Fruit fly (Drosophila melanogaster): ENCODE measurements around the gene Vha26.

Vha26 gene

DNA sequence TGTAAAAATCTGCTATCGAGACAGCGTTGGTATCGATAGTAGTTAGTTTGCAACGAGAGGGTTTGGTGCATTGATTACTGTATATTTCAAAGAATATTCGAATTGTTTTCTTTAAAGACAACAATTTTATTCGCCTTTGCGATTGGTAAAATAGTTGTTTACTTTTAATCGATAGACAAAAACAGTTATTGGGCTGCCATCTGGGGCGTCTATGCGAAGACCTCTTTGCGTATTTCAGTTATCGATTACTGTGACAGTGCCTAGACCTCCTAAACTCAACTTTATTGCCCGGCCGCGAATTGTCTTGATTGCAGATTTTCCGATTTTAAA is 21.5 kb downstream of the Vha26 start, which contains the start of gene Atu (continued):
- TF ChIP-seq crol (GFP tag; IDR thresholded peaks at IDR 0.05) (no peak), CG34376 (GFP tag; optimal IDR thresholded peaks at IDR 0.05) (no peak), CG13624 (GFP tag; optimal IDR thresholded peaks at IDR 0.05) (no peak), da (GFP tag; optimal IDR thresholded peaks at IDR 0.05) (no peak), sug (tag; optimal IDR thresholded peaks at IDR 0.05) (peak; percentile 64), Aef1 (GFP tag; IDR thresholded peaks at IDR 0.05) (no peak), phol (tag; optimal IDR thresholded peaks at IDR 0.05) (peak; percentile 66), CG6654 (GFP tag; optimal IDR thresholded peaks at IDR 0.05) (no peak), Oaz (GFP tag; IDR thresholded peaks at IDR 0.05) (no peak), Vsx1 (GFP tag; optimal IDR thresholded peaks at IDR 0.05) (no peak), H2.0 (GFP tag; IDR thresholded peaks at IDR 0.05) (no peak), CG4820 (GFP tag; optimal IDR thresholded peaks at IDR 0.05) (peak; percentile 61), danr (GFP tag; IDR thresholded peaks at IDR 0.05) (no peak), mirr (GFP tag; optimal IDR thresholded peaks at IDR 0.05) (no peak), CG4404 (GFP tag; IDR thresholded peaks at IDR 0.05) (no peak), CG10462 (GFP tag; optimal IDR thresholded peaks at IDR 0.05) (no peak), Neu2 (GFP tag; optimal IDR thresholded peaks at IDR 0.05; ENCODE audit: borderline replicate concordance) (no peak), Max (GFP tag; optimal IDR thresholded peaks at IDR 0.05) (peak; percentile 3), CrebB (tag; optimal IDR thresholded peaks at IDR 0.05) (no peak), cwo (GFP tag; optimal IDR thresholded peaks at IDR 0.05) (no peak), Trl (optimal IDR thresholded peaks at IDR 0.05) (no peak), Trl (GFP tag; optimal IDR thresholded peaks at IDR 0.05) (peak; percentile 34), CG9437 (GFP tag; optimal IDR thresholded peaks at IDR 0.05) (peak; percentile 24), CG11456 (GFP tag; IDR thresholded peaks at IDR 0.05) (no peak), CG11085 (GFP tag; IDR thresholded peaks at IDR 0.05) (no peak), CG9797 (GFP tag; optimal IDR thresholded peaks at IDR 0.05) (peak; percentile 19), Dek (tag; optimal IDR thresholded peaks at IDR 0.05) (peak; percentile 13), HLH4C (GFP tag; IDR thresholded peaks at IDR 0.05; ENCODE audit: partially characterized antibody) (peak; percentile 93), scrt (GFP tag; optimal IDR thresholded peaks at IDR 0.05) (no peak), CG5953 (GFP tag; IDR thresholded peaks at IDR 0.05) (no peak), tap (tag; optimal IDR thresholded peaks at IDR 0.05) (no peak), oc (tag; optimal IDR thresholded peaks at IDR 0.05) (no peak), CG10654 (GFP tag; optimal IDR thresholded peaks at IDR 0.05) (no peak), wek (GFP tag; optimal IDR thresholded peaks at IDR 0.05) (no peak), CG10565 (GFP tag; optimal IDR thresholded peaks at IDR 0.05) (no peak), al (GFP tag; IDR thresholded peaks at IDR 0.05) (no peak), Adf1 (GFP tag; IDR thresholded peaks at IDR 0.05) (no peak), fd3F (GFP tag; optimal IDR thresholded peaks at IDR 0.05) (no peak), HmgD (GFP tag; optimal IDR thresholded peaks at IDR 0.05) (peak; percentile 51), HLH3B (GFP tag; IDR thresholded peaks at IDR 0.05) (no peak), wor (GFP tag; IDR thresholded peaks at IDR 0.05) (no peak), MBD-R2 (GFP tag; IDR thresholded peaks at IDR 0.05) (peak; percentile 76), CG1529 (GFP tag; optimal IDR thresholded peaks at IDR 0.05) (no peak), CG10274 (GFP tag; optimal IDR thresholded peaks at IDR 0.05) (no peak), sna (GFP tag; IDR thresholded peaks at IDR 0.05; ENCODE audit: partially characterized antibody) (peak; percentile 93), CkIIα-i1 (GFP tag; IDR thresholded peaks at IDR 0.05) (no peak), Rx (GFP tag; IDR thresholded peaks at IDR 0.05) (no peak), Sry-β (GFP tag; optimal IDR thresholded peaks at IDR 0.05) (no peak), inv (GFP tag; IDR thresholded peaks at IDR 0.05; ENCODE audit: partially characterized antibody) (peak; percentile 90), D (optimal IDR thresholded peaks at IDR 0.05) (no peak), D (GFP tag; optimal IDR thresholded peaks at IDR 0.05) (no peak), TFAM (GFP tag; optimal IDR thresholded peaks at IDR 0.05) (no peak), CG13424 (tag; optimal IDR thresholded peaks at IDR 0.05) (peak; percentile 39)

Data from whole organism, embryonic.